Worm (Caenorhabditis elegans) whole organism, L2 larva: ENCODE results near the gene Y67D8A.2.

Experiments
- C34F6.9 ChIP-seq: fragments of 150-350 bp; optimal IDR thresholded peaks from 2 replicates; lab custom pipeline; 2014; ENCODE audit warnings: missing biosample characterization, missing genetic modification characterization
- F13H6.1 ChIP-seq: sonication (generic microtip); optimal IDR thresholded peaks from 2 replicates; lab custom pipeline; 2016; ENCODE audit warnings: missing genetic modification characterization, missing compliant biosample characterization
- R02D3.7 ChIP-seq: fragments of 150-350 bp; optimal IDR thresholded peaks from 2 replicates; lab custom pipeline; 2014; ENCODE audit warnings: missing biosample characterization, missing genetic modification characterization
- Y55F3AM.14 ChIP-seq: fragments of 200-800 bp; sonication (Bioruptor generic); optimal IDR thresholded peaks from 2 replicates; lab custom pipeline; 2018; ENCODE audit warnings: mild to moderate bottlenecking, missing genetic modification characterization, missing compliant biosample characterization
- ZK546.5 ChIP-seq: sonication (generic microtip); optimal IDR thresholded peaks from 2 replicates; lab custom pipeline; 2017; ENCODE audit warnings: missing biosample characterization, missing genetic modification characterization
- alr-1 ChIP-seq: fragments of 150-350 bp; optimal IDR thresholded peaks from 2 replicates; lab custom pipeline; 2014; ENCODE audit warnings: missing biosample characterization, missing genetic modification characterization
- aly-2 ChIP-seq: fragments of 150-350 bp; optimal IDR thresholded peaks from 2 replicates; lab custom pipeline; 2014; ENCODE audit warnings: missing biosample characterization, missing genetic modification characterization
- ama-1 ChIP-seq: fragments of 150-350 bp; optimal IDR thresholded peaks from 2 replicates; lab custom pipeline; 2018; ENCODE audit warnings: inconsistent platforms
- blmp-1 ChIP-seq: sonication (generic microtip); optimal IDR thresholded peaks from 2 replicates; lab custom pipeline; 2017; ENCODE audit warnings: missing genetic modification characterization, mild to moderate bottlenecking, missing compliant biosample characterization, antibody characterized with exemption, moderate library complexity; ENCODE audit not compliant: insufficient read depth
- ceh-16 ChIP-seq: fragments of 150-350 bp; optimal IDR thresholded peaks from 2 replicates; lab custom pipeline; 2014; ENCODE audit warnings: missing biosample characterization, missing genetic modification characterization
- ceh-82 ChIP-seq: fragments of 150-350 bp; optimal IDR thresholded peaks from 2 replicates; lab custom pipeline; 2014; ENCODE audit warnings: missing biosample characterization, missing genetic modification characterization
- crh-2 ChIP-seq: sonication (generic microtip); optimal IDR thresholded peaks from 2 replicates; lab custom pipeline; 2017; ENCODE audit warnings: missing biosample characterization, missing genetic modification characterization
- dmd-4 ChIP-seq: sonication (generic microtip); optimal IDR thresholded peaks from 2 replicates; lab custom pipeline; 2017; ENCODE audit warnings: missing biosample characterization, missing genetic modification characterization
- egl-27 ChIP-seq: sonication (generic microtip); optimal IDR thresholded peaks from 3 replicates; lab custom pipeline; 2017; ENCODE audit warnings: missing biosample characterization, missing genetic modification reagents, missing genetic modification characterization
- elt-1 ChIP-seq: fragments of 150-350 bp; optimal IDR thresholded peaks from 2 replicates; lab custom pipeline; 2014; ENCODE audit warnings: missing biosample characterization, missing genetic modification characterization
- elt-3 ChIP-seq: sonication (generic microtip); optimal IDR thresholded peaks from 2 replicates; lab custom pipeline; 2017; ENCODE audit warnings: missing biosample characterization, missing genetic modification characterization
- fos-1 ChIP-seq: fragments of 150-350 bp; optimal IDR thresholded peaks from 2 replicates; lab custom pipeline; 2014; ENCODE audit warnings: missing biosample characterization, missing genetic modification characterization
- gmeb-1 ChIP-seq: fragments of 150-350 bp; optimal IDR thresholded peaks from 2 replicates; lab custom pipeline; 2014; ENCODE audit warnings: missing biosample characterization, missing genetic modification characterization
- lin-11 ChIP-seq: fragments of 150-350 bp; sonication (generic microtip); optimal IDR thresholded peaks from 2 replicates; lab custom pipeline; 2014; ENCODE audit warnings: missing biosample characterization, missing genetic modification characterization, inconsistent platforms, mixed read lengths
- lin-13 ChIP-seq: fragments of 150-350 bp; optimal IDR thresholded peaks from 2 replicates; lab custom pipeline; 2014; ENCODE audit warnings: missing biosample characterization, missing genetic modification reagents, missing genetic modification characterization
- lin-39 ChIP-seq: fragments of 150-350 bp; optimal IDR thresholded peaks from 2 replicates; lab custom pipeline; 2014; ENCODE audit warnings: missing biosample characterization, missing genetic modification reagents, missing genetic modification characterization
- lsy-2 ChIP-seq, 2 experiments: fragments of 150-350 bp in 1 of 2; sonication (generic microtip) in 1 of 2; optimal IDR thresholded peaks; 2 replicates each; lab custom pipeline; 2014 to 2017; ENCODE audit warnings: missing biosample characterization in 2 of 2, missing genetic modification characterization in 2 of 2
- mab-5 ChIP-seq: fragments of 150-350 bp; optimal IDR thresholded peaks from 2 replicates; lab custom pipeline; 2014; ENCODE audit warnings: missing biosample characterization, missing genetic modification characterization
- mbf-1 ChIP-seq: sonication (generic microtip); optimal IDR thresholded peaks from 2 replicates; lab custom pipeline; 2017; ENCODE audit warnings: missing biosample characterization, missing genetic modification characterization
- mdl-1 ChIP-seq, 2 experiments: fragments of 150-350 bp in 1 of 2; sonication (generic microtip) in 1 of 2; optimal IDR thresholded peaks; 2 replicates each; lab custom pipeline; 2017; ENCODE audit warnings: missing biosample characterization in 2 of 2, missing genetic modification characterization in 2 of 2
- nhr-10 ChIP-seq: sonication (generic microtip); optimal IDR thresholded peaks from 2 replicates; lab custom pipeline; 2017; ENCODE audit warnings: missing biosample characterization, missing genetic modification characterization
- nhr-11 ChIP-seq: fragments of 150-350 bp; optimal IDR thresholded peaks from 2 replicates; lab custom pipeline; 2014; ENCODE audit warnings: missing biosample characterization, missing genetic modification characterization
- nhr-12 ChIP-seq: fragments of 150-350 bp; optimal IDR thresholded peaks from 2 replicates; lab custom pipeline; 2014; ENCODE audit warnings: missing biosample characterization, missing genetic modification characterization
- nhr-129 ChIP-seq: fragments of 150-350 bp; optimal IDR thresholded peaks from 2 replicates; lab custom pipeline; 2014; ENCODE audit warnings: missing biosample characterization, missing genetic modification characterization
- nhr-21 ChIP-seq: fragments of 150-350 bp; optimal IDR thresholded peaks from 2 replicates; lab custom pipeline; 2014; ENCODE audit warnings: missing biosample characterization, missing genetic modification characterization
- nhr-23 ChIP-seq: fragments of 150-350 bp; optimal IDR thresholded peaks from 2 replicates; lab custom pipeline; 2014; ENCODE audit warnings: missing biosample characterization, missing genetic modification reagents, missing genetic modification characterization
- nhr-237 ChIP-seq: fragments of 150-350 bp; optimal IDR thresholded peaks from 2 replicates; lab custom pipeline; 2014; ENCODE audit warnings: missing biosample characterization, missing genetic modification characterization
- nhr-25 ChIP-seq: fragments of 150-350 bp; sonication (generic microtip); optimal IDR thresholded peaks from 3 replicates; lab custom pipeline; 2014; ENCODE audit warnings: missing biosample characterization, missing genetic modification characterization
- nhr-6 ChIP-seq: fragments of 150-350 bp; optimal IDR thresholded peaks from 2 replicates; lab custom pipeline; 2014; ENCODE audit warnings: missing biosample characterization, missing genetic modification characterization
- nhr-77 ChIP-seq: fragments of 150-350 bp; optimal IDR thresholded peaks from 2 replicates; lab custom pipeline; 2014; ENCODE audit warnings: missing biosample characterization, missing genetic modification characterization
- peb-1 ChIP-seq: fragments of 150-350 bp; optimal IDR thresholded peaks from 2 replicates; lab custom pipeline; 2014; ENCODE audit warnings: missing biosample characterization, missing genetic modification characterization
- sem-4 ChIP-seq: fragments of 150-350 bp; optimal IDR thresholded peaks from 2 replicates; lab custom pipeline; 2014; ENCODE audit warnings: missing biosample characterization, missing genetic modification reagents, missing genetic modification characterization
- skn-1 ChIP-seq: sonication (generic microtip); optimal IDR thresholded peaks from 2 replicates; lab custom pipeline; 2017; ENCODE audit warnings: missing biosample characterization, missing genetic modification characterization
- sma-3 ChIP-seq: sonication (generic microtip); optimal IDR thresholded peaks from 2 replicates; lab custom pipeline; 2016; ENCODE audit warnings: missing genetic modification reagents, missing genetic modification characterization, missing compliant biosample characterization
- sma-9 ChIP-seq, 2 experiments: fragments of 150-350 bp in 1 of 2; sonication (generic microtip) in 1 of 2; optimal IDR thresholded peaks; 2 replicates each; lab custom pipeline; 2014 to 2016; ENCODE audit warnings: missing genetic modification characterization in 2 of 2, mild to moderate bottlenecking in 1 of 2, missing biosample characterization in 1 of 2, missing compliant biosample characterization in 1 of 2, missing genetic modification reagents in 1 of 2, moderate library complexity in 1 of 2
- snpc-4 ChIP-seq: fragments of 150-350 bp; optimal IDR thresholded peaks from 2 replicates; lab custom pipeline; 2014; ENCODE audit warnings: missing biosample characterization, missing genetic modification characterization
- unc-39 ChIP-seq: fragments of 150-350 bp; optimal IDR thresholded peaks from 2 replicates; lab custom pipeline; 2014; ENCODE audit warnings: missing biosample characterization, missing genetic modification characterization
- unc-55 ChIP-seq: fragments of 150-350 bp; sonication (generic microtip); optimal IDR thresholded peaks from 3 replicates; lab custom pipeline; 2014; ENCODE audit warnings: missing biosample characterization, missing genetic modification reagents, missing genetic modification characterization
- unc-62 ChIP-seq: fragments of 150-350 bp; optimal IDR thresholded peaks from 2 replicates; lab custom pipeline; 2014; ENCODE audit warnings: missing biosample characterization, missing genetic modification reagents, missing genetic modification characterization
- zag-1 ChIP-seq: fragments of 150-350 bp; optimal IDR thresholded peaks from 2 replicates; lab custom pipeline; 2014; ENCODE audit warnings: missing biosample characterization, missing genetic modification characterization
- ztf-1 ChIP-seq: fragments of 200-800 bp; sonication (Bioruptor generic); conservative IDR thresholded peaks from 2 replicates; pipeline ENCODE4 v1.3.6; 2022; ENCODE audit warnings: missing genetic modification characterization, missing compliant biosample characterization
- ztf-11 ChIP-seq: sonication (generic microtip); optimal IDR thresholded peaks from 2 replicates; lab custom pipeline; 2017; ENCODE audit warnings: missing biosample characterization, missing genetic modification characterization
- ztf-4 ChIP-seq: fragments of 150-350 bp; optimal IDR thresholded peaks from 2 replicates; lab custom pipeline; 2014; ENCODE audit warnings: missing biosample characterization, missing genetic modification characterization

The Y67D8A.2 gene

DNA sequence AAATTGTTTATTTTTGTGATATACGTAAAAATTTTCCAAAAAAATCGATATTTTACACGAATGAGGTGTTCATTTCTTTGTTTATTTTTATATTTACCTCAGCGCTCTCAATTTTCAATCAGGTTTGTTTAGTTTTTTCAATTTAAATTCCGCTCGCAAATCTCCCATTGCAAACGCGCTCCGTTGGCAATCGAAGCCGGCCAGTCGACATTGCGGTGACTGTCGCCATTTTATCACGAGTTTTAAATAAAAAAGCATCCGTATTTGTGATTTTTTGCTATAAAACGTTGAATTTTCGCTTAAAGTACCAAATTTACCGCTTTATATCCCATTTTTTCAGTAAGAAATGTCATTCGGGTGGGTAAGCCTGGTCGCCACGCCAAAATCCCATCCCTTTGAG lies 8.8 kb upstream of the Y67D8A.2 start, which contains the start of gene slmp-1 (continued):
- TF ChIP-seq mbf-1 (no peak), dmd-4 (tag; lab: Kevin White, UChicago) (no peak), egl-27 (no peak), fos-1 (tag; lab: Kevin White, UChicago) (peak; percentile 41), snpc-4 (no peak), nhr-77 (tag; lab: Kevin White, UChicago) (no peak), blmp-1 (tag; lab: Kevin White, UChicago) (no peak)

- TF ChIP-seq nhr-11, result no peak
- no peak for TF ChIP-seq zag-1 (tag; lab: Kevin White, UChicago)
- no peak for TF ChIP-seq mdl-1 (tag; optimal IDR thresholded peaks at IDR 0.05; lab: Kevin White, UChicago)
- TF ChIP-seq peb-1 (tag; lab: Kevin White, UChicago), result no peak
- no peak for TF ChIP-seq elt-1 (tag; lab: Kevin White, UChicago)
- TF ChIP-seq nhr-21 (tag; lab: Kevin White, UChicago), result no peak
Observed at ce11 chrIV:3221158-3221557, 1.1 kb upstream of the Y67D8A.2 start.

DNA sequence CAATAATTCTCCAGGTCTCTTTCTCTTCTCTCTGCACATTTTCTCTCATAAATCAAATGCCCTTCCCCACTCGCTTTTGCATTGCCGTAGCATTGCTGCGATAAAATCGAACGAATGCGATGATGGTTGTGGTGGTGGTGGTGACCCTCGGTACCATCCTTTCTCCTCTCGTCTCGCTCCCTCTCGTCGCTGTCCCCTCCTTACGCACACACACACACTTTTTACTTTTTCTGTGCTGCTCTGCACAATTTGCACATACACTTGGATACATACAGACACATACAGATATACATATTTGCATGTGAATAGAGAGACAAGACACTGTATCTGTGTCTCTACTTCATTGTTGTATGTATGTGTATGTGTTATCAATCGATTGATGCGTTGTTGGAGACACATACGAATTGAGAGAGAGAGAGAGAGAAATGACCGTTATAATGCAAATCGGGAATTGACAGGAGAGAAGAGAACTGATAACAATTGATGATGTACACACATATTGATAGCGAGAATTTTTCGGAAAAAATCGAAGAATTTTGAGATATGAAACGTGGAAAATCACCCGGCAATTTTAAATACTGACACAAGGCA lies 5.4 kb downstream of the Y67D8A.2 start:
- TF ChIP-seq nhr-25 (tag; lab: Kevin White, UChicago), result peak; percentile 25
- TF ChIP-seq blmp-1 (tag; lab: Kevin White, UChicago), result peak; percentile 1
- no peak for TF ChIP-seq elt-1 (tag; lab: Kevin White, UChicago)
- peak; percentile 65 for TF ChIP-seq gmeb-1 (tag; lab: Kevin White, UChicago)
- no peak for TF ChIP-seq elt-3 (tag; lab: Kevin White, UChicago)
- peak in 1 of 2 experiments; percentile 52 for TF ChIP-seq lsy-2 (tag; optimal IDR thresholded peaks at IDR 0.05; lab: Kevin White, UChicago)
- TF ChIP-seq crh-2 (tag; lab: Kevin White, UChicago), result peak; percentile 84
- TF ChIP-seq egl-27, result no peak
- TF ChIP-seq nhr-237 (tag; lab: Kevin White, UChicago), result no peak
- no peak for TF ChIP-seq nhr-23 (tag; lab: Kevin White, UChicago)
- TF ChIP-seq sma-3 (GFP tag; lab: Kevin White, UChicago), result peak; percentile 76
- TF ChIP-seq aly-2 (tag; lab: Kevin White, UChicago), result no peak
- TF ChIP-seq mbf-1, result no peak
- no peak for TF ChIP-seq ceh-82 (tag; lab: Kevin White, UChicago)
- no peak for TF ChIP-seq sem-4
- TF ChIP-seq fos-1 (tag; lab: Kevin White, UChicago), result peak; percentile 96
- TF ChIP-seq nhr-21 (tag; lab: Kevin White, UChicago), result peak; percentile 41
- no peak for TF ChIP-seq unc-62 (GFP tag; lab: Kevin White, UChicago)
- TF ChIP-seq F13H6.1 (tag; lab: Kevin White, UChicago), result peak; percentile 85
- no peak for TF ChIP-seq Y55F3AM.14
- no peak for TF ChIP-seq skn-1
- no peak for TF ChIP-seq zag-1 (tag; lab: Kevin White, UChicago)
- no peak for TF ChIP-seq nhr-12 (tag; lab: Kevin White, UChicago)
- peak; percentile 75 for TF ChIP-seq nhr-129 (tag; lab: Kevin White, UChicago)
- peak; percentile 22 for TF ChIP-seq sma-9 (GFP tag; optimal IDR thresholded peaks at IDR 0.05; lab: Kevin White, UChicago)
- TF ChIP-seq sma-9 (tag; optimal IDR thresholded peaks at IDR 0.05; lab: Kevin White, UChicago), result no peak
- no peak for TF ChIP-seq dmd-4 (tag; lab: Kevin White, UChicago)
- no peak for TF ChIP-seq ztf-11
- no peak for TF ChIP-seq ZK546.5 (tag; lab: Kevin White, UChicago)
- TF ChIP-seq nhr-11, result no peak
- no peak for TF ChIP-seq lin-39 (tag; lab: Kevin White, UChicago)
- no peak for TF ChIP-seq lin-11
- TF ChIP-seq ztf-1, result no peak
- TF ChIP-seq ztf-4 (tag; lab: Kevin White, UChicago), result no peak
- peak; percentile 2 for TF ChIP-seq ceh-16 (tag; lab: Kevin White, UChicago)
- TF ChIP-seq nhr-77 (tag; lab: Kevin White, UChicago), result no peak
- TF ChIP-seq alr-1 (tag; lab: Kevin White, UChicago), result no peak
- TF ChIP-seq C34F6.9 (tag; lab: Kevin White, UChicago), result peak; percentile 7
- no peak for TF ChIP-seq nhr-10 (tag; lab: Kevin White, UChicago)
- TF ChIP-seq unc-55 (GFP tag; lab: Kevin White, UChicago), result no peak
- TF ChIP-seq mdl-1 (tag; optimal IDR thresholded peaks at IDR 0.05; lab: Kevin White, UChicago), result no peak
- peak; percentile 36 for TF ChIP-seq lin-13 (GFP tag; lab: Kevin White, UChicago)
- TF ChIP-seq mab-5 (tag; lab: Kevin White, UChicago), result peak; percentile 65
- TF ChIP-seq nhr-6, result no peak
- no peak for TF ChIP-seq peb-1 (tag; lab: Kevin White, UChicago)
- TF ChIP-seq R02D3.7 (tag; lab: Kevin White, UChicago), result no peak
- TF ChIP-seq ama-1 (lab: Kevin White, UChicago), result no peak
- TF ChIP-seq unc-39, result no peak
- no peak for TF ChIP-seq snpc-4
